Worm (Caenorhabditis elegans): Measurements from ENCODE around the gene Y62H9A.11.

Y62H9A.11 gene

ce11 chrX:11854903-11855302 lies 52.3 kb downstream of the Y62H9A.11 start, which contains the start of gene F54F7.8:
Gene F54F7.8 (minus strand): TSS chrX:11855003.
- TF ChIP-seq mep-1 (tag; optimal IDR thresholded peaks at IDR 0.05) (no peak), hlh-1 (tag; optimal IDR thresholded peaks at IDR 0.05) (no peak), sptf-1 (tag; optimal IDR thresholded peaks at IDR 0.05) (no peak), nhr-2 (tag; optimal IDR thresholded peaks at IDR 0.05) (no peak)
